Worm (Caenorhabditis elegans): ENCODE results near the gene C08F1.6.
"Not testable (repeated sequence)": the region's sequence is repeated elsewhere in the genome, so short reads cannot be mapped to it uniquely, and the experiment has no call there.

C08F1.6 gene

DNA sequence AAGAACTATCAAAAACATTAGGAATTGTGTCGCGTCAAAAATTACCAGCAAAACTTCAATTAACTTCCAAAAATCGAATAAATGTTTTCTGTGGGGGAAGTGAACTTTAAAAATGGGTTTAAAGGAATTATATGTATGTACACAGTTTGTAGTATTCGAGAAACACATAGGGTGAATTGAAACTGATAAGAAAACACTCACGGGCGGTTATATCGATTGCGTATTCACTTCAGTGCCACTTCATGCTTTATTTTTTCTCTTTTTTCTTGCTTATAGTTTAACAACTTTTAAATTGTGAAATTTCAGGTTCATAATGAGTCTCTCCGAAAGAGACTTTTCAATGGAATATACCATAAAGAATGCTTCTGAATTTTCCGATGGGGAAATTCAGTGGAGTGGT is 12.8 kb downstream of the C08F1.6 start, which contains the start of gene F36H5.14:
F36H5.14 (plus strand) TSS at position 301 of the 400 bp plus-strand sequence.
- TF ChIP-seq nhr-76 (tag; optimal IDR thresholded peaks at IDR 0.05); lin-32 (GFP tag; optimal IDR thresholded peaks at IDR 0.05); ham-2 (GFP tag; optimal IDR thresholded peaks at IDR 0.05): not testable (repeated sequence)

- no peak for TF ChIP-seq cnd-1 (tag; optimal IDR thresholded peaks at IDR 0.05)
- TF ChIP-seq zip-8 (tag; optimal IDR thresholded peaks at IDR 0.05), result no peak
- TF ChIP-seq unc-120 (tag; optimal IDR thresholded peaks at IDR 0.05; ENCODE audit: poor library complexity, severe bottlenecking), result no peak
- TF ChIP-seq elt-1 (tag; optimal IDR thresholded peaks at IDR 0.05; ENCODE audit: borderline replicate concordance, insufficient read depth), result no peak
- TF ChIP-seq mab-5 (tag; optimal IDR thresholded peaks at IDR 0.05), result no peak
- no peak for TF ChIP-seq ceh-39 (tag; optimal IDR thresholded peaks at IDR 0.05)
- no peak for TF ChIP-seq drap-1 (GFP tag; optimal IDR thresholded peaks at IDR 0.05)
- TF ChIP-seq M03D4.4 (tag; optimal IDR thresholded peaks at IDR 0.05), result no peak
- TF ChIP-seq ceh-43 (GFP tag; optimal IDR thresholded peaks at IDR 0.05), result no peak
- no peak for TF ChIP-seq sptf-1 (tag; optimal IDR thresholded peaks at IDR 0.05)
- TF ChIP-seq snpc-4 (tag; optimal IDR thresholded peaks at IDR 0.05), result no peak
- TF ChIP-seq nhr-2 (tag; optimal IDR thresholded peaks at IDR 0.05), result no peak
- no peak for TF ChIP-seq tbx-8 (GFP tag; optimal IDR thresholded peaks at IDR 0.05)
- TF ChIP-seq nhr-76 (tag; optimal IDR thresholded peaks at IDR 0.05), result no peak
- TF ChIP-seq unc-39 (tag; optimal IDR thresholded peaks at IDR 0.05), result no peak
- TF ChIP-seq mep-1 (tag; optimal IDR thresholded peaks at IDR 0.05), result no peak
- TF ChIP-seq ztf-11 (tag; optimal IDR thresholded peaks at IDR 0.05), result no peak
These were observed 16.2 kb downstream of the C08F1.6 start, which contains the start of gene math-3 for ce11 chrII:1771785-1772184. Gene math-3 (plus strand): TSS chrII:1772085.

DNA sequence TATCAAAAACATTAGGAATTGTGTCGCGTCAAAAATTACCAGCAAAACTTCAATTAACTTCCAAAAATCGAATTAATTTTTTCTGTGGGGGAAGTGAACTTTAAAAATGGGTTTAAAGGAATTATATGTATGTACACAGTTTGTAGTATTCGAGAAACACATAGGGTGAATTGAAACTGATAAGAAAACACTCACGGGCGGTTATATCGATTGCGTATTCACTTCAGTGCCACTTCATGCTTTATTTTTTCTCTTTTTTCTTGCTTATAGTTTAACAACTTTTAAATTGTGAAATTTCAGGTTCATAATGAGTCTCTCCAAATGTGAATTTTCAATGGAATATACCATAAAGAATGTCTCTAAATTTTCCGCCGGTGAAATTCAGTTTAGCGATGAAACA is 16.6 kb downstream of the C08F1.6 start, which contains the start of gene math-26:
math-26 (plus strand) TSS at position 301 of the 400 bp plus-strand sequence.
- TF ChIP-seq blmp-1 (tag; optimal IDR thresholded peaks at IDR 0.05); mls-2 (tag; optimal IDR thresholded peaks at IDR 0.05); unc-62 (GFP tag; optimal IDR thresholded peaks at IDR 0.05): not testable (repeated sequence)

DNA sequence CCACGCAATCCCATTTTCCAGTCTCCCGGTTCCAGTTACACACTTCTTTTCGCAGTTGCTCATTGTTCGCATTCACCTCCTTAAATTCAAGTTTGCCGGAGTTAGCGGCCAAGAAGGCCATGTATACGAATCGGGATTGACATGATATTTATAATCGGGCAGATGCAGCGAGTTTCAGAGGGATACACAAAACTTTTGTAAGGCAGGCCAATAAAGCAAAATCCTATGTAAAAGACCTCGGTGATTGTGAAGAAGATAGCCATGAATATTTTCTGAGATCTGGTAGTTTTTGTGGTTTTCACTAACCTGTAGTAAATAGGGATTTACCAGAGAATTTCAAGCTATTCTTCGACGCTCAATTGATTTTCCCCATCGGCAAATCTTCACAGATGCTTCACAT is 21.3 kb downstream of the C08F1.6 start:
- TF ChIP-seq cnd-1 (tag; optimal IDR thresholded peaks at IDR 0.05), result no peak
- no peak for TF ChIP-seq zip-8 (tag; optimal IDR thresholded peaks at IDR 0.05)
- TF ChIP-seq ces-1 (GFP tag; optimal IDR thresholded peaks at IDR 0.05), result no peak
- TF ChIP-seq lin-32 (GFP tag; optimal IDR thresholded peaks at IDR 0.05), result no peak
- no peak for TF ChIP-seq ceh-83 (GFP tag; optimal IDR thresholded peaks at IDR 0.05)
- TF ChIP-seq hlh-1 (tag; optimal IDR thresholded peaks at IDR 0.05), result no peak
- TF ChIP-seq nhr-2 (tag; optimal IDR thresholded peaks at IDR 0.05), result no peak
- no peak for TF ChIP-seq unc-62 (GFP tag; optimal IDR thresholded peaks at IDR 0.05)
- no peak for TF ChIP-seq pha-4 (tag; optimal IDR thresholded peaks at IDR 0.05)
- TF ChIP-seq bed-3 (GFP tag; optimal IDR thresholded peaks at IDR 0.05), result no peak
- TF ChIP-seq M03D4.4 (tag; optimal IDR thresholded peaks at IDR 0.05), result no peak
- no peak for TF ChIP-seq flh-1 (GFP tag; optimal IDR thresholded peaks at IDR 0.05)
- no peak for TF ChIP-seq snpc-4 (tag; optimal IDR thresholded peaks at IDR 0.05)
- TF ChIP-seq nhr-28 (tag; optimal IDR thresholded peaks at IDR 0.05), result no peak
- no peak for TF ChIP-seq lsy-2 (tag; optimal IDR thresholded peaks at IDR 0.05)
- no peak for TF ChIP-seq elt-1 (tag; optimal IDR thresholded peaks at IDR 0.05; ENCODE audit: borderline replicate concordance, insufficient read depth)
- no peak for TF ChIP-seq unc-39 (tag; optimal IDR thresholded peaks at IDR 0.05)
- no peak for TF ChIP-seq blmp-1 (tag; optimal IDR thresholded peaks at IDR 0.05)
- TF ChIP-seq sem-2 (GFP tag; optimal IDR thresholded peaks at IDR 0.05), result no peak
- no peak for TF ChIP-seq sptf-1 (tag; optimal IDR thresholded peaks at IDR 0.05)

DNA sequence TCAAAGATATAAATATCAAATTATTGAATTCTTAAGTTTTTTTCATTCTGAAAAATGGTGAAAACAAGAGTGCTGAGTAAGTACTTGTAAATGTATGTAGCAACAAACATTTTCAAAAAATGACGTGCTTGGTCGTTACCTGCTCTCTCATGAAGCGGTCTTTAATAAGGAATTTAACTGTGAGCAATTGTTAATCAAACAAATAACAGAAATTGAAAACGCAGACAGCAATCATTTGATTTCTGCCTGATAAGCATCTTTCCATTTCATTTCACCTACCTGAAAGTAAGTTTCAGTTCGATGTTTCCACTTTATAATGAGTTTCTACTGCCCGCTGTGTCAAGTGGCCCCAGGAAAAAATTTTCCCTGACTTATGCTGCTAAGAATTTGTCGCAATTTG is 24.9 kb downstream of the C08F1.6 start, which contains the start of gene math-28:
math-28 (plus strand) TSS at position 301 of the 400 bp plus-strand sequence.
- TF ChIP-seq nhr-28 (tag; optimal IDR thresholded peaks at IDR 0.05) (no peak), drap-1 (GFP tag; optimal IDR thresholded peaks at IDR 0.05) (no peak), blmp-1 (tag; optimal IDR thresholded peaks at IDR 0.05) (no peak), elt-1 (tag; optimal IDR thresholded peaks at IDR 0.05; ENCODE audit: borderline replicate concordance, insufficient read depth) (no peak), mep-1 (tag; optimal IDR thresholded peaks at IDR 0.05) (no peak), bed-3 (GFP tag; optimal IDR thresholded peaks at IDR 0.05) (no peak), zip-8 (tag; optimal IDR thresholded peaks at IDR 0.05) (no peak), unc-39 (tag; optimal IDR thresholded peaks at IDR 0.05) (no peak), lin-13 (tag; optimal IDR thresholded peaks at IDR 0.05) (no peak), tbx-8 (GFP tag; optimal IDR thresholded peaks at IDR 0.05) (no peak), unc-120 (tag; optimal IDR thresholded peaks at IDR 0.05; ENCODE audit: poor library complexity, severe bottlenecking) (no peak), ceh-39 (tag; optimal IDR thresholded peaks at IDR 0.05) (no peak), M03D4.4 (tag; optimal IDR thresholded peaks at IDR 0.05) (no peak), nhr-237 (tag; optimal IDR thresholded peaks at IDR 0.05) (no peak), pha-4 (tag; optimal IDR thresholded peaks at IDR 0.05) (no peak), mls-2 (tag; optimal IDR thresholded peaks at IDR 0.05) (no peak), sem-2 (GFP tag; optimal IDR thresholded peaks at IDR 0.05) (no peak), ztf-11 (tag; optimal IDR thresholded peaks at IDR 0.05) (no peak), nhr-76 (tag; optimal IDR thresholded peaks at IDR 0.05) (no peak), elt-3 (tag; optimal IDR thresholded peaks at IDR 0.05) (no peak)

All from whole organism, mixed stage, embryonic.